Fruit fly (Drosophila melanogaster) whole organism, wandering third instar larva: ENCODE measurements around the gene CG1636.

Source experiments
- Myc ChIP-seq: fragments of >200 bp; optimal IDR thresholded peaks from 2 replicates; lab custom pipeline; 2017
- Vsx2 ChIP-seq: fragments of 200-300, 225-300 bp; sonication (Bioruptor generic); optimal IDR thresholded peaks from 2 replicates; lab custom pipeline; 2018; ENCODE audit warnings: missing biosample characterization, missing genetic modification characterization; ENCODE audit not compliant: partially characterized antibody
- pan ChIP-seq: fragments of >200 bp; optimal IDR thresholded peaks from 2 replicates; lab custom pipeline; 2017
- tai ChIP-seq: sonication (Bioruptor generic); optimal IDR thresholded peaks from 2 replicates; lab custom pipeline; 2016; ENCODE audit warnings: missing biosample characterization, missing genetic modification characterization

DNA sequence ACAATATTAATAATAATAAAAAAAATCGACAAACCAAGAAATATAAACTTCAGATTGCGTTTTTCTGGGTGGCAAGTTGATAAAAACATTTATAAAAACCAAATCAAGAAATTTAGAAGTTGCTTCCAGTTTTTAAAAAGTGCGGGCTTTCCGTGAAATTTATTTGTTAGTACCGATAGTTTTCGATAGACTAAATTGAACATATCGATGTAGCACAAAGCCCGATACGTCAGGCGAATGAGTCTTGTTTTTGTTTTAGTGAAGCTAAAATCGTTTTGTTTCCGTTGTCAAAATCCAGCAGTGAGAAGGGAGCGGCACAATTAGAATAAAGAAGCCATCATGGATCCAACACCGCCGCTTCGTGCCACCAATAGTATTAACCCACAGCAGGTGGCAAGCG lies 32.8 kb upstream of the CG1636 start, which contains the start of gene CG2147:
- no peak for TF ChIP-seq Myc (lab: Kevin White, UChicago)
- no peak for TF ChIP-seq pan (lab: Kevin White, UChicago)
- no peak for TF ChIP-seq tai (GFP tag; lab: Kevin White, UChicago)
- no peak for TF ChIP-seq Vsx2 (GFP tag; lab: Kevin White, UChicago)
